Worm (Caenorhabditis elegans) whole organism, L4 larva: ENCODE measurements around the gene srh-217.

Source experiments
- Y5F2A.4 ChIP-seq: fragments of 200-800 bp; sonication (Bioruptor generic); optimal IDR thresholded peaks from 2 replicates; lab custom pipeline; 2018; ENCODE audit warnings: mild to moderate bottlenecking, missing genetic modification characterization, missing compliant biosample characterization
- aha-1 ChIP-seq: fragments of 150-350 bp; peaks from one replicate; lab custom pipeline; 2014; ENCODE audit warnings: missing biosample characterization, missing genetic modification characterization
- ama-1 ChIP-seq: fragments of 150-350 bp; optimal IDR thresholded peaks from 2 replicates; lab custom pipeline; 2014; ENCODE audit warnings: inconsistent platforms, mixed read lengths
- arid-1 ChIP-seq: fragments of 200-800 bp; sonication (Bioruptor generic); conservative IDR thresholded peaks from 2 replicates; pipeline ENCODE4 v1.3.6; 2022; ENCODE audit warnings: missing genetic modification reagents, missing genetic modification characterization, missing compliant biosample characterization
- ceh-28 ChIP-seq: fragments of 150-350 bp; optimal IDR thresholded peaks from 2 replicates; lab custom pipeline; 2014; ENCODE audit warnings: missing biosample characterization, missing genetic modification reagents, missing genetic modification characterization
- cey-2 ChIP-seq: sonication (generic microtip); optimal IDR thresholded peaks from 3 replicates; lab custom pipeline; 2017; ENCODE audit warnings: missing genetic modification characterization, mild to moderate bottlenecking, missing compliant biosample characterization, antibody characterized with exemption, borderline replicate concordance; ENCODE audit not compliant: insufficient read depth
- ctbp-1 ChIP-seq: fragments of 200-800 bp; sonication (Bioruptor generic); IDR thresholded peaks from 2 replicates; pipeline ENCODE4 v1.3.6; 2022; ENCODE audit warnings: missing genetic modification reagents, missing genetic modification characterization, missing compliant biosample characterization
- daf-16 ChIP-seq, 3 experiments: sonication (generic microtip); optimal IDR thresholded peaks; 2 replicates each; lab custom pipeline; 2016 to 2017; ENCODE audit warnings: missing genetic modification characterization in 3 of 3, missing genetic modification reagents in 3 of 3, mild to moderate bottlenecking in 2 of 3, missing compliant biosample characterization in 2 of 3, missing biosample characterization in 1 of 3, moderate library complexity in 1 of 3
- daf-8 ChIP-seq: fragments of 200-800 bp; sonication (Bioruptor generic); IDR thresholded peaks from 2 replicates; pipeline ENCODE4 v1.3.6; 2022; ENCODE audit warnings: missing genetic modification characterization, missing compliant biosample characterization
- dmd-6 ChIP-seq: fragments of 200-800 bp; sonication (Bioruptor generic); IDR thresholded peaks from 2 replicates; pipeline ENCODE4 v1.3.6; 2022; ENCODE audit warnings: missing genetic modification reagents, missing genetic modification characterization, missing compliant biosample characterization
- dmd-9 ChIP-seq: fragments of 200-800 bp; sonication (Bioruptor generic); IDR thresholded peaks from 2 replicates; pipeline ENCODE4 v1.3.6; 2022; ENCODE audit warnings: missing genetic modification reagents, missing genetic modification characterization, missing compliant biosample characterization
- duxl-1 ChIP-seq: sonication (generic microtip); optimal IDR thresholded peaks from 2 replicates; lab custom pipeline; 2016; ENCODE audit warnings: mild to moderate bottlenecking, missing genetic modification characterization, moderate library complexity, missing compliant biosample characterization; ENCODE audit not compliant: poor library complexity
- dve-1 ChIP-seq: sonication (generic microtip); optimal IDR thresholded peaks from 2 replicates; lab custom pipeline; 2017; ENCODE audit warnings: antibody characterized with exemption, mild to moderate bottlenecking, missing genetic modification characterization, missing compliant biosample characterization; ENCODE audit not compliant: insufficient read depth
- egl-43 ChIP-seq: fragments of 200-800 bp; sonication (Bioruptor generic); IDR thresholded peaks from 2 replicates; pipeline ENCODE4 v1.3.6; 2022; ENCODE audit warnings: missing genetic modification reagents, missing genetic modification characterization, missing compliant biosample characterization
- gei-8 ChIP-seq: fragments of 200-800 bp; sonication (Bioruptor generic); optimal IDR thresholded peaks from 2 replicates; lab custom pipeline; 2018; ENCODE audit warnings: mild to moderate bottlenecking, missing genetic modification characterization, missing compliant biosample characterization
- hif-1 ChIP-seq, 2 experiments: sonication (generic microtip); optimal IDR thresholded peaks; 2 replicates each; lab custom pipeline; 2016 to 2017; ENCODE audit warnings: missing compliant biosample characterization in 2 of 2, missing genetic modification characterization in 2 of 2, missing genetic modification reagents in 2 of 2, missing genotype in 2 of 2, mild to moderate bottlenecking in 1 of 2
- jun-1 ChIP-seq: fragments of 150-350 bp; optimal IDR thresholded peaks from 2 replicates; lab custom pipeline; 2014; ENCODE audit warnings: missing biosample characterization, missing genetic modification reagents, missing genetic modification characterization
- lin-1 ChIP-seq: fragments of 200-800 bp; sonication (Bioruptor generic); IDR thresholded peaks from 2 replicates; pipeline ENCODE4 v1.3.6; 2022; ENCODE audit warnings: missing genetic modification reagents, missing genetic modification characterization, missing compliant biosample characterization
- madf-5 ChIP-seq, 2 experiments: fragments of 200-800 bp; sonication (Bioruptor generic); IDR thresholded peaks; 2 replicates each; pipeline ENCODE4 v1.3.6; 2022; ENCODE audit warnings: missing compliant biosample characterization in 2 of 2, missing genetic modification characterization in 2 of 2
- mdt-29 ChIP-seq: fragments of 200-800 bp; sonication (Bioruptor generic); IDR thresholded peaks from 2 replicates; pipeline ENCODE4 v1.3.6; 2022; ENCODE audit warnings: missing genetic modification reagents, missing genetic modification characterization, missing compliant biosample characterization
- mes-2 ChIP-seq: sonication (generic microtip); optimal IDR thresholded peaks from 2 replicates; lab custom pipeline; 2016; ENCODE audit warnings: missing genotype, mild to moderate bottlenecking, missing genetic modification characterization, missing compliant biosample characterization; ENCODE audit not compliant: poor library complexity, severe bottlenecking
- mxl-2 ChIP-seq: fragments of 200-800 bp; sonication (Bioruptor generic); conservative IDR thresholded peaks from 2 replicates; pipeline ENCODE4 v1.3.6; 2022; ENCODE audit warnings: missing genetic modification reagents, missing genetic modification characterization, missing compliant biosample characterization
- mxl-3 ChIP-seq: fragments of 200-800 bp; sonication (Bioruptor generic); optimal IDR thresholded peaks from 2 replicates; lab custom pipeline; 2018; ENCODE audit warnings: mild to moderate bottlenecking, missing genetic modification characterization, missing compliant biosample characterization
- nhr-11 ChIP-seq: fragments of 150-350 bp; optimal IDR thresholded peaks from 2 replicates; lab custom pipeline; 2014; ENCODE audit warnings: missing biosample characterization, missing genetic modification characterization
- nhr-111 ChIP-seq: fragments of 200-800 bp; sonication (Bioruptor generic); optimal IDR thresholded peaks from 2 replicates; lab custom pipeline; 2018; ENCODE audit warnings: mild to moderate bottlenecking, missing genetic modification characterization, missing compliant biosample characterization
- nhr-237 ChIP-seq: sonication (generic microtip); optimal IDR thresholded peaks from 2 replicates; lab custom pipeline; 2017; ENCODE audit warnings: missing biosample characterization, missing genetic modification characterization
- nhr-48 ChIP-seq: sonication (generic microtip); optimal IDR thresholded peaks from 2 replicates; lab custom pipeline; 2016; ENCODE audit warnings: mild to moderate bottlenecking, missing genetic modification characterization, missing compliant biosample characterization
- nhr-6 ChIP-seq: fragments of 150-350 bp; optimal IDR thresholded peaks from 2 replicates; lab custom pipeline; 2014; ENCODE audit warnings: missing biosample characterization, missing genetic modification characterization
- pha-4 ChIP-seq, 2 experiments: fragments of 150-350 bp in 1 of 2; fragments of 200-800 bp in 1 of 2; sonication (Bioruptor generic) in 1 of 2; IDR thresholded peaks in 1 of 2; optimal IDR thresholded peaks in 1 of 2; 2 replicates each; pipeline versions ENCODE4 v1.3.6 to Lab custom; 2014 to 2022; ENCODE audit warnings: missing genetic modification characterization in 2 of 2, missing genetic modification reagents in 2 of 2, missing biosample characterization in 1 of 2, missing compliant biosample characterization in 1 of 2
- php-3 ChIP-seq: fragments of 200-800 bp; sonication (Bioruptor generic); IDR thresholded peaks from 2 replicates; pipeline ENCODE4 v1.3.6; 2022; ENCODE audit warnings: missing genetic modification reagents, missing genetic modification characterization, missing compliant biosample characterization
- pqm-1 ChIP-seq: sonication (generic microtip); optimal IDR thresholded peaks from 2 replicates; lab custom pipeline; 2017; ENCODE audit warnings: missing biosample characterization, missing genetic modification characterization
- skn-1 ChIP-seq: fragments of 150-350 bp; optimal IDR thresholded peaks from 2 replicates; lab custom pipeline; 2014; ENCODE audit warnings: missing biosample characterization, missing genetic modification characterization
- snpc-1.2 ChIP-seq: fragments of 200-800 bp; sonication (Bioruptor generic); IDR thresholded peaks from 2 replicates; pipeline ENCODE4 v1.3.6; 2022; ENCODE audit warnings: missing genetic modification reagents, missing genetic modification characterization, missing compliant biosample characterization
- snpc-4 ChIP-seq: fragments of 150-350 bp; optimal IDR thresholded peaks from 2 replicates; lab custom pipeline; 2014; ENCODE audit warnings: missing biosample characterization, missing genetic modification characterization
- spr-3 ChIP-seq: fragments of 200-800 bp; sonication (Bioruptor generic); optimal IDR thresholded peaks from 2 replicates; lab custom pipeline; 2018; ENCODE audit warnings: mild to moderate bottlenecking, missing genetic modification characterization, missing compliant biosample characterization
- tag-97 ChIP-seq: fragments of 200-800 bp; sonication (Bioruptor generic); IDR thresholded peaks from 2 replicates; pipeline ENCODE4 v1.3.6; 2022; ENCODE audit warnings: missing genetic modification characterization, missing compliant biosample characterization
- tra-1 ChIP-seq: fragments of 200-800 bp; sonication (Bioruptor generic); IDR thresholded peaks from 2 replicates; pipeline ENCODE4 v1.3.6; 2022; ENCODE audit warnings: missing genetic modification reagents, missing genetic modification characterization, missing compliant biosample characterization
- unc-62 ChIP-seq, 3 experiments: fragments of 150-350 bp in 1 of 3; sonication (generic microtip); optimal IDR thresholded peaks in 2 of 3; peaks in 1 of 3; 1 replicate in 1 of 3; 2 replicates in 2 of 3; lab custom pipeline; 2014 to 2017; ENCODE audit warnings: missing biosample characterization in 3 of 3, missing genetic modification characterization in 3 of 3, missing genetic modification reagents in 3 of 3, missing genotype in 1 of 3
- zag-1 ChIP-seq: fragments of 150-350 bp; optimal IDR thresholded peaks from 2 replicates; lab custom pipeline; 2014; ENCODE audit warnings: missing biosample characterization, missing genetic modification characterization
- zfp-3 ChIP-seq: fragments of 200-800 bp; sonication (Bioruptor generic); conservative IDR thresholded peaks from 2 replicates; pipeline ENCODE4 v1.3.6; 2022; ENCODE audit warnings: missing genetic modification reagents, missing genetic modification characterization, missing compliant biosample characterization
- zip-11 ChIP-seq: fragments of 200-800 bp; sonication (Bioruptor generic); IDR thresholded peaks from 2 replicates; pipeline ENCODE4 v1.3.6; 2022; ENCODE audit warnings: missing genetic modification characterization, missing compliant biosample characterization

srh-217 gene

ce11 chrV:20182311-20182710 is 13.0 kb downstream of the srh-217 start:
- TF ChIP-seq nhr-237 (tag; lab: Kevin White, UChicago) = no peak
- TF ChIP-seq jun-1 (tag; lab: Kevin White, UChicago) = no peak
- no peak for TF ChIP-seq pha-4 (GFP tag; IDR thresholded peaks at IDR 0.05; lab: Robert Waterston, UW)
- no peak for TF ChIP-seq pha-4 (tag; optimal IDR thresholded peaks at IDR 0.05; lab: Kevin White, UChicago)
- no peak for TF ChIP-seq tag-97 (GFP tag; lab: Robert Waterston, UW)
- TF ChIP-seq mxl-2 (GFP tag; lab: Robert Waterston, UW) = no peak
- no peak for TF ChIP-seq zfp-3
- TF ChIP-seq mes-2 (tag; lab: Kevin White, UChicago) = no peak
- TF ChIP-seq php-3 (GFP tag; lab: Robert Waterston, UW) = no peak
- TF ChIP-seq mdt-29 (GFP tag; lab: Robert Waterston, UW) = no peak

- peak; percentile 98 for TF ChIP-seq tra-1 (GFP tag; lab: Robert Waterston, UW)
Measured at ce11 chrV:20181575-20181974, 13.8 kb downstream of the srh-217 start.

ce11 chrV:20171941-20172340 is 23.4 kb downstream of the srh-217 start, which contains the start of gene srw-39:
Gene srw-39 (minus strand): TSS chrV:20172041.
- no peak for TF ChIP-seq dmd-9 (GFP tag; lab: Robert Waterston, UW)
- no peak for TF ChIP-seq arid-1
- no peak for TF ChIP-seq skn-1 (tag; lab: Kevin White, UChicago)

- TF ChIP-seq dve-1 = peak; percentile 71
- TF ChIP-seq nhr-6 (tag; lab: Kevin White, UChicago) = no peak
- no peak for TF ChIP-seq daf-8 (GFP tag; lab: Robert Waterston, UW)
- TF ChIP-seq aha-1 (tag; lab: Kevin White, UChicago) = peak; percentile 57
- no peak for TF ChIP-seq unc-62 (GFP tag; optimal IDR thresholded peaks at IDR 0.05 in 1 of 2; lab: Kevin White, UChicago)
- TF ChIP-seq unc-62 (tag; optimal IDR thresholded peaks at IDR 0.05; lab: Kevin White, UChicago) = no peak
- TF ChIP-seq daf-16 (GFP tag; optimal IDR thresholded peaks at IDR 0.05; lab: Kevin White, UChicago) = no peak
- peak; percentile 85 for TF ChIP-seq daf-16 (tag; optimal IDR thresholded peaks at IDR 0.05; lab: Kevin White, UChicago)
- TF ChIP-seq spr-3 = no peak
- TF ChIP-seq snpc-4 (tag; lab: Kevin White, UChicago) = no peak
- no peak for TF ChIP-seq Y5F2A.4
- peak; percentile 16 for TF ChIP-seq pqm-1 (tag; lab: Kevin White, UChicago)
Measured at ce11 chrV:20165808-20166207, 29.5 kb downstream of the srh-217 start.

- TF ChIP-seq zip-11 (GFP tag; lab: Robert Waterston, UW) (no peak), egl-43 (GFP tag; lab: Robert Waterston, UW) (no peak), Y5F2A.4 (no peak), lin-1 (GFP tag; lab: Robert Waterston, UW) (peak; percentile 62; the same call in 1 of the 2 replicates), cey-2 (tag; lab: Kevin White, UChicago) (no peak), dmd-6 (GFP tag; lab: Robert Waterston, UW) (peak; percentile 83), zag-1 (tag; lab: Kevin White, UChicago) (no peak), gei-8 (GFP tag; lab: Kevin White, UChicago) (peak; percentile 60), ama-1 (lab: Kevin White, UChicago) (peak; percentile 88), ctbp-1 (GFP tag; lab: Robert Waterston, UW) (no peak), mxl-3 (GFP tag; lab: Kevin White, UChicago) (no peak), ceh-28 (tag; lab: Kevin White, UChicago) (no peak), nhr-48 (peak; percentile 79), duxl-1 (tag; lab: Kevin White, UChicago) (no peak), madf-5 (GFP tag; IDR thresholded peaks at IDR 0.05; lab: Robert Waterston, UW) (no peak), spr-3 (no peak), hif-1 (tag; optimal IDR thresholded peaks at IDR 0.05; lab: Kevin White, UChicago) (peak; percentile 33 to 48), snpc-1.2 (GFP tag; lab: Robert Waterston, UW) (no peak), nhr-111 (GFP tag; lab: Kevin White, UChicago) (no peak), nhr-11 (no peak)
Measured at ce11 chrV:20164059-20164892, 31.1 kb downstream of the srh-217 start, which contains the start of gene F19B2.5. Gene F19B2.5 (minus strand): TSS chrV:20164165.
